Fruit fly (Drosophila melanogaster) Kc167 (cell line): ENCODE measurements around the gene Rbcn-3B.

ENCODE experiments used
- Myc ChIP-seq: fragments of >200 bp; optimal IDR thresholded peaks from 2 replicates; lab custom pipeline; 2017; ENCODE audit warnings: missing external identifiers
- h ChIP-seq: fragments of >200 bp; optimal IDR thresholded peaks from 3 replicates; lab custom pipeline; 2018; ENCODE audit warnings: missing external identifiers
- insv ChIP-seq: fragments of >200 bp; optimal IDR thresholded peaks from 3 replicates; lab custom pipeline; 2018; ENCODE audit warnings: missing external identifiers
- psq ChIP-seq: fragments of >200 bp; optimal IDR thresholded peaks from 2 replicates; lab custom pipeline; 2017; ENCODE audit warnings: missing external identifiers
- ttk ChIP-seq: sonication (Bioruptor generic); optimal IDR thresholded peaks from 2 replicates; lab custom pipeline; 2017; ENCODE audit warnings: missing external identifiers

dm6 chrX:1963192-1963590, 54.5 kb downstream of the Rbcn-3B start:
- TF ChIP-seq ttk (lab: Kevin White, UChicago) (no peak), Myc (lab: Kevin White, UChicago) (no peak), psq (lab: Kevin White, UChicago) (no peak), insv (lab: Kevin White, UChicago) (no peak), h (no peak)
